Fruit fly (Drosophila melanogaster) whole organism, embryonic: ENCODE measurements around the gene Urm1.

Experiments used
- Asciz ChIP-seq: fragments of 200-800 bp; sonication (Bioruptor generic); optimal IDR thresholded peaks from 2 replicates; lab custom pipeline; 2017; ENCODE audit warnings: missing biosample characterization, mild to moderate bottlenecking, missing genetic modification characterization, missing genetic modification reagents
- Atf6 ChIP-seq: fragments of 200-800 bp; sonication (Bioruptor generic); IDR thresholded peaks from 2 replicates; pipeline ENCODE4 v1.3.6; 2022; ENCODE audit warnings: missing biosample characterization, missing genetic modification characterization
- BEAF-32 ChIP-seq: fragments of 200-800 bp; sonication (Bioruptor generic); optimal IDR thresholded peaks from 3 replicates; lab custom pipeline; 2017; ENCODE audit warnings: missing biosample characterization, missing genetic modification characterization, mild to moderate bottlenecking, moderate library complexity, missing genetic modification reagents
- Bteb2 ChIP-seq: fragments of 200-800 bp; sonication (Bioruptor generic); optimal IDR thresholded peaks from 2 replicates; lab custom pipeline; 2016; ENCODE audit warnings: missing biosample characterization, missing genetic modification characterization
- CG10321 ChIP-seq: fragments of 200-800 bp; sonication (Bioruptor generic); IDR thresholded peaks from 2 replicates; pipeline ENCODE4 v1.3.6; 2022; ENCODE audit warnings: missing biosample characterization, missing genetic modification characterization
- CG12104 ChIP-seq: fragments of 200-800 bp; sonication (Bioruptor generic); optimal IDR thresholded peaks from 3 replicates; lab custom pipeline; 2016; ENCODE audit warnings: missing biosample characterization, missing genetic modification characterization
- CG13424 ChIP-seq: fragments of 200-800 bp; sonication (Bioruptor generic); optimal IDR thresholded peaks from 2 replicates; lab custom pipeline; 2019; ENCODE audit warnings: missing biosample characterization, mild to moderate bottlenecking, missing genetic modification characterization, moderate library complexity
- CG15514 ChIP-seq: fragments of 200-800 bp; sonication (Bioruptor generic); optimal IDR thresholded peaks from 3 replicates; lab custom pipeline; 2017; ENCODE audit warnings: missing biosample characterization, missing genetic modification characterization, mild to moderate bottlenecking, moderate library complexity, missing genetic modification reagents
- CG17328 ChIP-seq: fragments of 200-800 bp; sonication (Bioruptor generic); IDR thresholded peaks from 2 replicates; pipeline ENCODE4 v1.3.6; 2022; ENCODE audit warnings: missing biosample characterization, missing genetic modification characterization
- CG17359 ChIP-seq: fragments of 200-800 bp; sonication (Bioruptor generic); optimal IDR thresholded peaks from 3 replicates; lab custom pipeline; 2018; ENCODE audit warnings: missing biosample characterization, mild to moderate bottlenecking, missing genetic modification characterization, moderate library complexity
- CG17829 ChIP-seq: fragments of 200-800 bp; optimal IDR thresholded peaks from 2 replicates; lab custom pipeline; 2019; ENCODE audit warnings: missing biosample characterization, mild to moderate bottlenecking, missing genetic modification characterization, moderate library complexity
- CG2116 ChIP-seq: fragments of 200-800 bp; sonication (Bioruptor generic); optimal IDR thresholded peaks from 3 replicates; lab custom pipeline; 2018; ENCODE audit warnings: missing biosample characterization, mild to moderate bottlenecking, missing genetic modification characterization
- CG31224 ChIP-seq: fragments of 200-800 bp; sonication (Bioruptor generic); IDR thresholded peaks from 2 replicates; pipeline ENCODE4 v1.3.6; 2022; ENCODE audit warnings: missing biosample characterization, missing genetic modification characterization
- CG3847 ChIP-seq: fragments of 200-800 bp; sonication (Bioruptor generic); IDR thresholded peaks from 2 replicates; pipeline ENCODE4 v1.3.6; 2022; ENCODE audit warnings: missing biosample characterization, missing genetic modification characterization
- CG4404 ChIP-seq: fragments of 200-800 bp; sonication (Bioruptor generic); IDR thresholded peaks from 2 replicates; pipeline ENCODE4 v1.3.6; 2022; ENCODE audit warnings: missing biosample characterization, missing genetic modification characterization
- CG4707 ChIP-seq: fragments of 200-800 bp; sonication (Bioruptor generic); optimal IDR thresholded peaks from 2 replicates; lab custom pipeline; 2018; ENCODE audit warnings: missing biosample characterization, mild to moderate bottlenecking, missing genetic modification characterization, moderate library complexity
- CG6791 ChIP-seq: fragments of 200-800 bp; sonication (Bioruptor generic); IDR thresholded peaks from 3 replicates; pipeline ENCODE4 v1.3.6; 2022; ENCODE audit warnings: missing biosample characterization, missing genetic modification characterization; ENCODE audit not compliant: partially characterized antibody
- CG8388 ChIP-seq: fragments of 200-800 bp; sonication (Bioruptor generic); optimal IDR thresholded peaks from 2 replicates; lab custom pipeline; 2019; ENCODE audit warnings: missing biosample characterization, mild to moderate bottlenecking, missing genetic modification characterization, moderate library complexity
- CG8765 ChIP-seq: fragments of 200-800 bp; sonication (Bioruptor generic); IDR thresholded peaks from 2 replicates; pipeline ENCODE4 v1.3.6; 2022; ENCODE audit warnings: missing biosample characterization, missing genetic modification characterization
- CG8924 ChIP-seq: fragments of 200-800 bp; optimal IDR thresholded peaks from 3 replicates; lab custom pipeline; 2019; ENCODE audit warnings: missing biosample characterization, mild to moderate bottlenecking, missing genetic modification characterization, moderate library complexity
- CG9215 ChIP-seq: fragments of 200-800 bp; sonication (Bioruptor generic); IDR thresholded peaks from 2 replicates; pipeline ENCODE4 v1.3.6; 2022; ENCODE audit warnings: missing biosample characterization, missing genetic modification characterization
- CoRest ChIP-seq: fragments of 200-800 bp; sonication (Bioruptor generic); optimal IDR thresholded peaks from 3 replicates; lab custom pipeline; 2018; ENCODE audit warnings: missing biosample characterization, mild to moderate bottlenecking, missing genetic modification characterization, moderate library complexity
- Dek ChIP-seq: fragments of 200-800 bp; sonication (Bioruptor generic); optimal IDR thresholded peaks from 3 replicates; lab custom pipeline; 2019; ENCODE audit warnings: missing biosample characterization, mild to moderate bottlenecking, missing genetic modification characterization, moderate library complexity
- Dip3 ChIP-seq: fragments of 200-800 bp; sonication (Bioruptor generic); optimal IDR thresholded peaks from 3 replicates; lab custom pipeline; 2016; ENCODE audit warnings: missing biosample characterization, missing genetic modification characterization
- Dp ChIP-seq: fragments of 200-800 bp; sonication (Bioruptor generic); optimal IDR thresholded peaks from 2 replicates; lab custom pipeline; 2018; ENCODE audit warnings: missing biosample characterization, mild to moderate bottlenecking, missing genetic modification characterization, moderate library complexity
- E2f2 ChIP-seq: fragments of 200-800 bp; sonication (Bioruptor generic); IDR thresholded peaks from 2 replicates; pipeline ENCODE4 v1.3.6; 2022; ENCODE audit warnings: missing biosample characterization, missing genetic modification characterization
- Med ChIP-seq: fragments of 200-800 bp; sonication (Bioruptor generic); peaks from one replicate; lab custom pipeline; 2016; ENCODE audit warnings: missing biosample characterization, missing genetic modification characterization, mild to moderate bottlenecking, inconsistent platforms, moderate library complexity
- Meics ChIP-seq: fragments of 200-800 bp; sonication (Bioruptor generic); optimal IDR thresholded peaks from 2 replicates; lab custom pipeline; 2017; ENCODE audit warnings: missing biosample characterization, mild to moderate bottlenecking, missing genetic modification characterization
- NfI ChIP-seq: fragments of 200-800 bp; sonication (Bioruptor generic); optimal IDR thresholded peaks from 3 replicates; lab custom pipeline; 2018; ENCODE audit warnings: missing biosample characterization, mild to moderate bottlenecking, missing genetic modification characterization, moderate library complexity
- Taf1 ChIP-seq: fragments of 200-800 bp; sonication (Bioruptor generic); IDR thresholded peaks from 2 replicates; pipeline ENCODE4 v1.3.6; 2022; ENCODE audit warnings: missing biosample characterization, missing genetic modification characterization
- bcd ChIP-seq: fragments of 200-800 bp; sonication (Bioruptor generic); optimal IDR thresholded peaks from 2 replicates; lab custom pipeline; 2017; ENCODE audit warnings: missing biosample characterization, mild to moderate bottlenecking, missing genetic modification characterization
- chif ChIP-seq, 2 experiments: fragments of 200-800 bp; sonication (Bioruptor generic); optimal IDR thresholded peaks; 3 replicates each; lab custom pipeline; 2016; ENCODE audit warnings: missing biosample characterization in 2 of 2, missing genetic modification characterization in 2 of 2
- croc ChIP-seq: fragments of 200-800 bp; sonication (Bioruptor generic); conservative IDR thresholded peaks from 3 replicates; pipeline ENCODE4 v1.3.6; 2022; ENCODE audit warnings: missing biosample characterization, missing genetic modification characterization
- crp ChIP-seq, 2 experiments: fragments of 200-800 bp; sonication (Bioruptor generic); optimal IDR thresholded peaks; 2 replicates in 1 of 2; 3 replicates in 1 of 2; lab custom pipeline; 2017; ENCODE audit warnings: missing biosample characterization in 2 of 2, missing genetic modification characterization in 2 of 2, mild to moderate bottlenecking in 1 of 2, moderate library complexity in 1 of 2
- exex ChIP-seq: fragments of 200-800 bp; sonication (Bioruptor generic); optimal IDR thresholded peaks from 4 replicates; lab custom pipeline; 2018; ENCODE audit warnings: missing biosample characterization, mild to moderate bottlenecking, missing genetic modification characterization, moderate library complexity
- grau ChIP-seq: fragments of 200-800 bp; optimal IDR thresholded peaks from 3 replicates; lab custom pipeline; 2019; ENCODE audit warnings: missing biosample characterization, mild to moderate bottlenecking, missing genetic modification characterization, moderate library complexity
- hkb ChIP-seq, 2 experiments: fragments of 200-800 bp in 1 of 2; fragments of >200 bp in 1 of 2; sonication (Bioruptor generic) in 1 of 2; IDR thresholded peaks in 1 of 2; optimal IDR thresholded peaks in 1 of 2; 2 replicates each; pipeline versions ENCODE4 v1.3.6 to Lab custom; 2017 to 2022; ENCODE audit warnings: missing biosample characterization in 1 of 2, missing genetic modification characterization in 1 of 2
- kah ChIP-seq: fragments of 200-800 bp; sonication (Bioruptor generic); optimal IDR thresholded peaks from 2 replicates; lab custom pipeline; 2018; ENCODE audit warnings: missing biosample characterization, mild to moderate bottlenecking, missing genetic modification characterization
- lbe ChIP-seq: fragments of 200-800 bp; sonication (Bioruptor generic); optimal IDR thresholded peaks from 2 replicates; lab custom pipeline; 2016; ENCODE audit warnings: missing biosample characterization, mild to moderate bottlenecking, missing genetic modification characterization
- nerfin-2 ChIP-seq: fragments of 200-800 bp; sonication (Bioruptor generic); IDR thresholded peaks from 2 replicates; pipeline ENCODE4 v1.3.6; 2022; ENCODE audit warnings: missing biosample characterization, missing genetic modification characterization; ENCODE audit not compliant: partially characterized antibody
- org-1 ChIP-seq: fragments of 200-800 bp; sonication (Bioruptor generic); optimal IDR thresholded peaks from 2 replicates; lab custom pipeline; 2017; ENCODE audit warnings: missing biosample characterization, missing genetic modification characterization
- phol ChIP-seq: fragments of 200-800 bp; sonication (Bioruptor generic); optimal IDR thresholded peaks from 3 replicates; lab custom pipeline; 2018; ENCODE audit warnings: missing biosample characterization, mild to moderate bottlenecking, missing genetic modification characterization, moderate library complexity
- psq ChIP-seq: fragments of 200-800 bp; sonication (Bioruptor generic); optimal IDR thresholded peaks from 2 replicates; lab custom pipeline; 2017; ENCODE audit warnings: missing biosample characterization, missing genetic modification characterization
- row ChIP-seq: fragments of 200-800 bp; sonication (Bioruptor generic); IDR thresholded peaks from 3 replicates; pipeline ENCODE4 v1.3.6; 2022; ENCODE audit warnings: missing biosample characterization, missing genetic modification characterization
- sens ChIP-seq: fragments of 200-800 bp; sonication (Bioruptor generic); peaks from one replicate; lab custom pipeline; 2016; ENCODE audit warnings: missing biosample characterization, missing genetic modification characterization
- sna ChIP-seq: fragments of 200-800 bp; sonication (Bioruptor generic); IDR thresholded peaks from 2 replicates; pipeline ENCODE4 v1.3.6; 2022; ENCODE audit warnings: missing biosample characterization, missing genetic modification characterization; ENCODE audit not compliant: partially characterized antibody
- sug ChIP-seq: fragments of 200-800 bp; optimal IDR thresholded peaks from 2 replicates; lab custom pipeline; 2019; ENCODE audit warnings: missing biosample characterization, mild to moderate bottlenecking, missing genetic modification characterization, moderate library complexity
- tin ChIP-seq: fragments of 200-800 bp; sonication (Bioruptor generic); optimal IDR thresholded peaks from 3 replicates; lab custom pipeline; 2016; ENCODE audit warnings: missing biosample characterization, missing genetic modification characterization
- trem ChIP-seq: fragments of 200-800 bp; optimal IDR thresholded peaks from 3 replicates; lab custom pipeline; 2019; ENCODE audit warnings: missing biosample characterization, mild to moderate bottlenecking, missing genetic modification characterization, moderate library complexity
- ttk ChIP-seq: fragments of 200-800 bp; sonication (Bioruptor generic); IDR thresholded peaks from 2 replicates; pipeline ENCODE4 v2.1.2; 2022; ENCODE audit warnings: missing biosample characterization, missing genetic modification characterization
- tup ChIP-seq: fragments of 200-800 bp; sonication (Bioruptor generic); optimal IDR thresholded peaks from 2 replicates; lab custom pipeline; 2016; ENCODE audit warnings: missing biosample characterization, mild to moderate bottlenecking, missing genetic modification characterization, moderate library complexity

The Urm1 gene

dm6 chr3L:7641467-7641866 is 1.2 kb upstream of the Urm1 start, which contains the start of gene CG7506 (continued):
- TF ChIP-seq kah (GFP tag; lab: Kevin White, UChicago) (peak; percentile 77), CG6791 (0 out of 3 replicates have a peak, but pooled peaks have one; percentile 23), lbe (GFP tag; lab: Kevin White, UChicago) (no peak), Asciz (GFP tag; lab: Kevin White, UChicago) (no peak), CG4404 (GFP tag; lab: Robert Waterston, UW) (no peak), CG13424 (tag; lab: Kevin White, UChicago) (no peak), sens (GFP tag; lab: Kevin White, UChicago) (peak; percentile 58), croc (no peak), Meics (peak; percentile 36), bcd (peak; percentile 10), crp (GFP tag; optimal IDR thresholded peaks at IDR 0.05; lab: Kevin White, UChicago) (peak in 1 of 2 experiments; percentile 81), CG17328 (peak; percentile 36; the same call in 1 of the 2 replicates), Atf6 (0 out of 2 replicates have a peak, but pooled peaks have one; percentile 15), E2f2 (GFP tag; lab: Robert Waterston, UW) (peak; percentile 66), NfI (GFP tag; lab: Kevin White, UChicago) (peak; percentile 34), CG10321 (GFP tag; lab: Robert Waterston, UW) (no peak), CG8388 (peak; percentile 1), CG15514 (peak; percentile 30), BEAF-32 (GFP tag; lab: Kevin White, UChicago) (peak; percentile 24), CG2116 (peak; percentile 21), tin (no peak), CG8765 (GFP tag; lab: Robert Waterston, UW) (no peak), phol (tag; lab: Kevin White, UChicago) (peak; percentile 19), CoRest (tag; lab: Kevin White, UChicago) (peak; percentile 60), row (GFP tag; lab: Robert Waterston, UW) (peak; percentile 8; the same call in 1 of the 3 replicates), Bteb2 (GFP tag; lab: Kevin White, UChicago) (no peak), CG3847 (GFP tag; lab: Robert Waterston, UW) (peak; percentile 30), CG17829 (no peak), Dek (no peak), trem (tag; lab: Kevin White, UChicago) (no peak)

dm6 chr3L:7639533-7639932 is 713 bp downstream of the Urm1 start:
- TF ChIP-seq tin (no peak), CG9215 (GFP tag; lab: Robert Waterston, UW) (no peak), CG17359 (tag; lab: Kevin White, UChicago) (no peak), CG31224 (GFP tag; lab: Robert Waterston, UW) (no peak), CG12104 (GFP tag; lab: Kevin White, UChicago) (no peak), org-1 (no peak), hkb (optimal IDR thresholded peaks at IDR 0.05; lab: Kevin White, UChicago) (no peak), hkb (GFP tag; IDR thresholded peaks at IDR 0.05; lab: Robert Waterston, UW) (no peak), tup (no peak), sna (no peak; the same call in 1 of the 2 replicates), Med (peak; percentile 21), Dp (GFP tag; lab: Kevin White, UChicago) (peak; percentile 26), nerfin-2 (GFP tag; lab: Robert Waterston, UW) (0 out of 2 replicates have a peak, but pooled peaks have one; percentile 36), CG4707 (GFP tag; lab: Kevin White, UChicago) (no peak), exex (no peak), CG8924 (tag; lab: Kevin White, UChicago) (no peak), Taf1 (GFP tag; lab: Robert Waterston, UW) (no peak), sug (tag; lab: Kevin White, UChicago) (no peak), Dip3 (GFP tag; lab: Kevin White, UChicago) (no peak), ttk (GFP tag; lab: Robert Waterston, UW) (no peak), psq (GFP tag; lab: Kevin White, UChicago) (no peak), chif (GFP tag; optimal IDR thresholded peaks at IDR 0.05; lab: Kevin White, UChicago) (no peak), grau (tag; lab: Kevin White, UChicago) (no peak), CG6791 (peak; percentile 67; the same call in 2 of the 3 replicates)
